Worm (Caenorhabditis elegans) whole organism, mixed stage, embryonic: ENCODE data around the gene lrx-1.

Source experiments
- M03D4.4 ChIP-seq: sonication (generic microtip); optimal IDR thresholded peaks from 2 replicates; lab custom pipeline; 2017; ENCODE audit warnings: mild to moderate bottlenecking, missing genetic modification characterization, missing compliant biosample characterization
- blmp-1 ChIP-seq: fragments of 150-350 bp; optimal IDR thresholded peaks from 2 replicates; lab custom pipeline; 2014; ENCODE audit warnings: missing biosample characterization, missing genetic modification characterization
- ceh-43 ChIP-seq: fragments of 200-800 bp; sonication (Bioruptor generic); optimal IDR thresholded peaks from 2 replicates; lab custom pipeline; 2018; ENCODE audit warnings: mild to moderate bottlenecking, missing genetic modification characterization, moderate library complexity, missing compliant biosample characterization
- ceh-83 ChIP-seq: fragments of 200-800 bp; sonication (Bioruptor generic); optimal IDR thresholded peaks from 2 replicates; lab custom pipeline; 2018; ENCODE audit warnings: mild to moderate bottlenecking, missing genetic modification characterization, missing compliant biosample characterization
- ces-1 ChIP-seq: fragments of 150-350 bp; optimal IDR thresholded peaks from 2 replicates; lab custom pipeline; 2014; ENCODE audit warnings: missing biosample characterization, missing genetic modification reagents, missing genetic modification characterization
- cnd-1 ChIP-seq: fragments of 200-800 bp; sonication (Bioruptor generic); optimal IDR thresholded peaks from 2 replicates; lab custom pipeline; 2018; ENCODE audit warnings: mild to moderate bottlenecking, missing genetic modification characterization, missing compliant biosample characterization
- drap-1 ChIP-seq: fragments of 200-800 bp; sonication (Bioruptor generic); optimal IDR thresholded peaks from 3 replicates; lab custom pipeline; 2018; ENCODE audit warnings: mild to moderate bottlenecking, missing genetic modification characterization, missing compliant biosample characterization
- elt-3 ChIP-seq: fragments of 150-350 bp; optimal IDR thresholded peaks from 2 replicates; lab custom pipeline; 2014; ENCODE audit warnings: missing biosample characterization, missing genetic modification characterization
- flh-1 ChIP-seq: fragments of 200-800 bp; sonication (Bioruptor generic); optimal IDR thresholded peaks from 2 replicates; lab custom pipeline; 2018; ENCODE audit warnings: mild to moderate bottlenecking, missing genetic modification characterization, moderate library complexity, missing compliant biosample characterization
- ham-2 ChIP-seq: fragments of 200-800 bp; sonication (Bioruptor generic); optimal IDR thresholded peaks from 2 replicates; lab custom pipeline; 2018; ENCODE audit warnings: mild to moderate bottlenecking, missing genetic modification characterization, missing compliant biosample characterization
- hlh-1 ChIP-seq: fragments of 150-350 bp; optimal IDR thresholded peaks from 2 replicates; lab custom pipeline; 2014; ENCODE audit warnings: missing biosample characterization, missing genetic modification reagents, missing genetic modification characterization
- lin-13 ChIP-seq: fragments of 150-350 bp; optimal IDR thresholded peaks from 2 replicates; lab custom pipeline; 2014; ENCODE audit warnings: missing biosample characterization, missing genetic modification characterization
- lin-32 ChIP-seq: fragments of 200-800 bp; sonication (Bioruptor generic); optimal IDR thresholded peaks from 2 replicates; lab custom pipeline; 2018; ENCODE audit warnings: mild to moderate bottlenecking, missing genetic modification characterization, missing compliant biosample characterization
- lsy-2 ChIP-seq: fragments of 150-350 bp; optimal IDR thresholded peaks from 2 replicates; lab custom pipeline; 2014; ENCODE audit warnings: missing biosample characterization, missing genetic modification characterization
- mep-1 ChIP-seq: fragments of 150-350 bp; optimal IDR thresholded peaks from 2 replicates; lab custom pipeline; 2017; ENCODE audit warnings: missing biosample characterization, missing genetic modification reagents, missing genetic modification characterization, inconsistent platforms
- mls-2 ChIP-seq: sonication (generic microtip); optimal IDR thresholded peaks from 2 replicates; lab custom pipeline; 2016; ENCODE audit warnings: mild to moderate bottlenecking, missing genetic modification characterization, moderate library complexity, missing compliant biosample characterization
- nhr-12 ChIP-seq: fragments of 150-350 bp; optimal IDR thresholded peaks from 2 replicates; lab custom pipeline; 2014; ENCODE audit warnings: missing biosample characterization, missing genetic modification characterization
- nhr-2 ChIP-seq: fragments of 150-350 bp; optimal IDR thresholded peaks from 2 replicates; lab custom pipeline; 2014; ENCODE audit warnings: missing biosample characterization, missing genetic modification characterization
- nhr-237 ChIP-seq: fragments of 150-350 bp; optimal IDR thresholded peaks from 2 replicates; lab custom pipeline; 2014; ENCODE audit warnings: missing biosample characterization, missing genetic modification characterization
- nhr-28 ChIP-seq: fragments of 150-350 bp; optimal IDR thresholded peaks from 2 replicates; lab custom pipeline; 2014; ENCODE audit warnings: missing biosample characterization, missing genetic modification characterization
- nhr-76 ChIP-seq: sonication (generic microtip); optimal IDR thresholded peaks from 2 replicates; lab custom pipeline; 2017; ENCODE audit warnings: missing biosample characterization, missing genetic modification characterization
- pha-4 ChIP-seq: fragments of 150-350 bp; optimal IDR thresholded peaks from 2 replicates; lab custom pipeline; 2018; ENCODE audit warnings: missing biosample characterization, missing genetic modification reagents, missing genetic modification characterization
- sem-2 ChIP-seq: fragments of 200-800 bp; sonication (Bioruptor generic); optimal IDR thresholded peaks from 2 replicates; lab custom pipeline; 2018; ENCODE audit warnings: mild to moderate bottlenecking, missing genetic modification characterization, missing compliant biosample characterization
- snpc-4 ChIP-seq: fragments of 150-350 bp; optimal IDR thresholded peaks from 2 replicates; lab custom pipeline; 2014; ENCODE audit warnings: missing biosample characterization, missing genetic modification characterization
- sptf-1 ChIP-seq: sonication (generic microtip); optimal IDR thresholded peaks from 2 replicates; lab custom pipeline; 2017; ENCODE audit warnings: mild to moderate bottlenecking, missing genetic modification characterization, moderate library complexity, missing compliant biosample characterization
- tbx-8 ChIP-seq: fragments of 200-800 bp; sonication (Bioruptor generic); optimal IDR thresholded peaks from 2 replicates; lab custom pipeline; 2018; ENCODE audit warnings: mild to moderate bottlenecking, missing genetic modification characterization, moderate library complexity, missing compliant biosample characterization
- unc-120 ChIP-seq: sonication (generic microtip); optimal IDR thresholded peaks from 2 replicates; lab custom pipeline; 2017; ENCODE audit warnings: missing genetic modification characterization, missing compliant biosample characterization; ENCODE audit not compliant: poor library complexity, severe bottlenecking
- unc-39 ChIP-seq: fragments of 150-350 bp; optimal IDR thresholded peaks from 2 replicates; lab custom pipeline; 2014; ENCODE audit warnings: missing biosample characterization, missing genetic modification characterization
- unc-62 ChIP-seq: fragments of 150-350 bp; optimal IDR thresholded peaks from 2 replicates; lab custom pipeline; 2014; ENCODE audit warnings: missing biosample characterization, missing genetic modification reagents, missing genetic modification characterization
- zip-8 ChIP-seq: fragments of 150-350 bp; optimal IDR thresholded peaks from 2 replicates; lab custom pipeline; 2014; ENCODE audit warnings: missing biosample characterization, missing genetic modification characterization
- ztf-11 ChIP-seq: fragments of 150-350 bp; optimal IDR thresholded peaks from 2 replicates; lab custom pipeline; 2014; ENCODE audit warnings: missing biosample characterization, missing genetic modification characterization

Gene lrx-1

ce11 chrV:12256398-12256797 lies 4.0 kb downstream of the lrx-1 start, which contains the start of gene ugt-55:
Gene ugt-55 (plus strand): TSS chrV:12256698.
- TF ChIP-seq flh-1 (GFP tag; lab: Kevin White, UChicago), result no peak
- TF ChIP-seq ztf-11 (tag; lab: Kevin White, UChicago), result no peak
- TF ChIP-seq M03D4.4 (tag; lab: Kevin White, UChicago), result no peak
- no peak for TF ChIP-seq nhr-76
- TF ChIP-seq lin-32 (GFP tag; lab: Kevin White, UChicago), result no peak
- TF ChIP-seq ces-1 (GFP tag; lab: Kevin White, UChicago), result no peak
- no peak for TF ChIP-seq ceh-43 (GFP tag; lab: Kevin White, UChicago)
- TF ChIP-seq unc-120, result no peak
- no peak for TF ChIP-seq sem-2 (GFP tag; lab: Kevin White, UChicago)
- TF ChIP-seq ceh-83, result no peak
- no peak for TF ChIP-seq elt-3 (tag; lab: Kevin White, UChicago)
- no peak for TF ChIP-seq snpc-4 (tag; lab: Kevin White, UChicago)
- TF ChIP-seq lsy-2 (tag; lab: Kevin White, UChicago), result no peak
- no peak for TF ChIP-seq mep-1 (tag; lab: Kevin White, UChicago)
- no peak for TF ChIP-seq hlh-1 (tag; lab: Kevin White, UChicago)
- TF ChIP-seq nhr-237 (tag; lab: Kevin White, UChicago), result no peak
- TF ChIP-seq, all 35 proteins: peak for 0

- no peak for TF ChIP-seq sem-2 (GFP tag; lab: Kevin White, UChicago)
- TF ChIP-seq unc-62, result no peak
- TF ChIP-seq ces-1 (GFP tag; lab: Kevin White, UChicago), result no peak
- TF ChIP-seq drap-1 (GFP tag; lab: Kevin White, UChicago), result no peak
- TF ChIP-seq ceh-43 (GFP tag; lab: Kevin White, UChicago), result no peak
- TF ChIP-seq ham-2 (GFP tag; lab: Kevin White, UChicago), result no peak
- TF ChIP-seq ceh-83, result no peak
- TF ChIP-seq elt-3 (tag; lab: Kevin White, UChicago), result no peak
- no peak for TF ChIP-seq blmp-1 (tag; lab: Kevin White, UChicago)
- no peak for TF ChIP-seq pha-4
- no peak for TF ChIP-seq nhr-28 (tag; lab: Kevin White, UChicago)
Measured at ce11 chrV:12258922-12259321, 6.5 kb downstream of the lrx-1 start, which contains the start of gene ugt-56. Gene ugt-56 (plus strand): TSS chrV:12258982.

ce11 chrV:12261377-12261776 lies 9.0 kb downstream of the lrx-1 start, which contains the start of gene tbb-6:
Gene tbb-6 (plus strand): TSS chrV:12261531.
- TF ChIP-seq tbx-8, result no peak
- no peak for TF ChIP-seq mls-2
- TF ChIP-seq ham-2 (GFP tag; lab: Kevin White, UChicago), result no peak
- TF ChIP-seq lin-32 (GFP tag; lab: Kevin White, UChicago), result no peak
- TF ChIP-seq zip-8, result no peak
- TF ChIP-seq unc-120, result no peak
- no peak for TF ChIP-seq nhr-2
- no peak for TF ChIP-seq flh-1 (GFP tag; lab: Kevin White, UChicago)
- no peak for TF ChIP-seq lin-13
- no peak for TF ChIP-seq cnd-1
- no peak for TF ChIP-seq nhr-76
- no peak for TF ChIP-seq nhr-28 (tag; lab: Kevin White, UChicago)
- no peak for TF ChIP-seq ceh-43 (GFP tag; lab: Kevin White, UChicago)

- TF ChIP-seq hlh-1 (tag; lab: Kevin White, UChicago) (no peak), ceh-43 (GFP tag; lab: Kevin White, UChicago) (no peak), mls-2 (no peak), unc-62 (no peak), snpc-4 (tag; lab: Kevin White, UChicago) (no peak), lsy-2 (tag; lab: Kevin White, UChicago) (no peak), drap-1 (GFP tag; lab: Kevin White, UChicago) (no peak), M03D4.4 (tag; lab: Kevin White, UChicago) (no peak), unc-120 (no peak), lin-13 (no peak), nhr-12 (tag; lab: Kevin White, UChicago) (no peak), unc-39 (no peak), tbx-8 (no peak), sptf-1 (no peak), sem-2 (GFP tag; lab: Kevin White, UChicago) (no peak), ceh-83 (no peak), nhr-237 (tag; lab: Kevin White, UChicago) (no peak)
Measured at ce11 chrV:12263723-12264122, 11.4 kb downstream of the lrx-1 start, which contains the start of gene ssp-35. Gene ssp-35 (minus strand): TSS chrV:12263823.

ce11 chrV:12269272-12269767 lies 16.9 kb downstream of the lrx-1 start, which contains the start of gene twk-24:
Gene twk-24 (minus strand): TSS chrV:12269322.
- TF ChIP-seq nhr-12 (tag; lab: Kevin White, UChicago) (no peak), sem-2 (GFP tag; lab: Kevin White, UChicago) (no peak), nhr-2 (no peak), lsy-2 (tag; lab: Kevin White, UChicago) (no peak), cnd-1 (no peak), ztf-11 (tag; lab: Kevin White, UChicago) (no peak), flh-1 (GFP tag; lab: Kevin White, UChicago) (no peak), lin-32 (GFP tag; lab: Kevin White, UChicago) (no peak), snpc-4 (tag; lab: Kevin White, UChicago) (no peak), blmp-1 (tag; lab: Kevin White, UChicago) (no peak)
